Fruit fly (Drosophila melanogaster) whole organism: Measurements from ENCODE around the gene CG13972.

ENCODE experiments used
- CG8478 ChIP-seq: fragments of >200 bp; optimal IDR thresholded peaks from 2 replicates; lab custom pipeline; 2018; ENCODE audit warnings: inconsistent platforms
- Dll ChIP-seq: fragments of >200 bp; optimal IDR thresholded peaks from 2 replicates; lab custom pipeline; 2017
- EcR ChIP-seq, 2 experiments: fragments of >200 bp; optimal IDR thresholded peaks; 2 replicates each; lab custom pipeline; 2017; ENCODE audit warnings: missing biosample characterization in 2 of 2, missing genetic modification characterization in 2 of 2, missing genetic modification reagents in 2 of 2
- psq ChIP-seq: fragments of >200 bp; optimal IDR thresholded peaks from 2 replicates; lab custom pipeline; 2017
- usp ChIP-seq: fragments of >200 bp; optimal IDR thresholded peaks from 2 replicates; lab custom pipeline; 2017; ENCODE audit warnings: missing biosample characterization, missing genetic modification characterization, mixed read lengths

- TF ChIP-seq Dll (no peak), CG8478 (lab: Kevin White, UChicago) (no peak), psq (lab: Kevin White, UChicago) (no peak), EcR (GFP tag; optimal IDR thresholded peaks at IDR 0.05; lab: Kevin White, UChicago) (no peak), usp (GFP tag; lab: Kevin White, UChicago) (no peak)
These were observed 27.1 kb upstream of the CG13972 start, which contains the start of gene Gr98c for dm6 chr3R:27544143-27544542.
